Worm (Caenorhabditis elegans) whole organism, L1 larva: ENCODE data around the gene B0035.21.

Source experiments
- C04F5.9 ChIP-seq: sonication (generic microtip); optimal IDR thresholded peaks from 2 replicates; lab custom pipeline; 2016; ENCODE audit warnings: missing genetic modification characterization, missing compliant biosample characterization
- C34B4.2 ChIP-seq: sonication (generic microtip); optimal IDR thresholded peaks from 2 replicates; lab custom pipeline; 2017; ENCODE audit warnings: mild to moderate bottlenecking, missing genetic modification characterization, missing compliant biosample characterization
- F16B12.6 ChIP-seq: fragments of 150-350 bp; optimal IDR thresholded peaks from 2 replicates; lab custom pipeline; 2014; ENCODE audit warnings: missing biosample characterization, missing genetic modification characterization
- Y116A8C.19 ChIP-seq: sonication (generic microtip); optimal IDR thresholded peaks from 2 replicates; lab custom pipeline; 2016; ENCODE audit warnings: missing compliant biosample characterization, missing genetic modification characterization, borderline replicate concordance
- aha-1 ChIP-seq: fragments of 150-350 bp; optimal IDR thresholded peaks from 2 replicates; lab custom pipeline; 2014; ENCODE audit warnings: missing biosample characterization, missing genetic modification characterization
- alr-1 ChIP-seq: fragments of 200-800 bp; sonication (Bioruptor generic); optimal IDR thresholded peaks from 2 replicates; lab custom pipeline; 2018; ENCODE audit warnings: borderline replicate concordance, mild to moderate bottlenecking, missing genetic modification characterization, missing compliant biosample characterization
- ceh-88 ChIP-seq: fragments of 200-800 bp; sonication (Bioruptor generic); IDR thresholded peaks from 2 replicates; pipeline ENCODE4 v1.3.6; 2022; ENCODE audit warnings: missing genetic modification characterization, missing compliant biosample characterization
- ceh-90 ChIP-seq: sonication (generic microtip); optimal IDR thresholded peaks from 2 replicates; lab custom pipeline; 2016; ENCODE audit warnings: missing genetic modification characterization, missing compliant biosample characterization
- ces-1 ChIP-seq: fragments of 150-350 bp; optimal IDR thresholded peaks from 2 replicates; lab custom pipeline; 2014; ENCODE audit warnings: missing biosample characterization, missing genetic modification reagents, missing genetic modification characterization
- dsc-1 ChIP-seq: sonication (generic microtip); optimal IDR thresholded peaks from 2 replicates; lab custom pipeline; 2016; ENCODE audit warnings: mild to moderate bottlenecking, missing genetic modification characterization, missing compliant biosample characterization
- efl-1 ChIP-seq, 4 experiments: fragments of 150-350 bp; optimal IDR thresholded peaks in 3 of 4; peaks in 1 of 4; 1 replicate in 1 of 4; 2 replicates in 3 of 4; lab custom pipeline; 2014; ENCODE audit warnings: missing biosample characterization in 2 of 4, missing genetic modification characterization in 2 of 4, missing genetic modification reagents in 2 of 4
- egl-13 ChIP-seq: sonication (generic microtip); optimal IDR thresholded peaks from 2 replicates; lab custom pipeline; 2016; ENCODE audit warnings: missing genotype, missing genetic modification reagents, missing genetic modification characterization, missing compliant biosample characterization
- egl-27 ChIP-seq, 2 experiments: fragments of 150-350 bp in 1 of 2; sonication (generic microtip); optimal IDR thresholded peaks; 3 replicates each; lab custom pipeline; 2017 to 2018; ENCODE audit warnings: missing biosample characterization in 2 of 2, missing genetic modification characterization in 2 of 2, missing genetic modification reagents in 2 of 2
- elt-2 ChIP-seq: sonication (generic microtip); optimal IDR thresholded peaks from 2 replicates; lab custom pipeline; 2016; ENCODE audit warnings: missing genetic modification characterization, mild to moderate bottlenecking, inconsistent platforms, missing compliant biosample characterization, missing genetic modification reagents
- elt-3 ChIP-seq, 6 experiments: fragments of 150-350 bp in 1 of 6; sonication (generic microtip); optimal IDR thresholded peaks; 2 replicates each; lab custom pipeline; 2017 to 2018; ENCODE audit warnings: missing biosample characterization in 6 of 6, missing genetic modification characterization in 6 of 6, inconsistent platforms in 1 of 6
- fkh-10 ChIP-seq: sonication (generic microtip); optimal IDR thresholded peaks from 2 replicates; lab custom pipeline; 2017; ENCODE audit warnings: missing biosample characterization, missing genetic modification reagents, missing genetic modification characterization
- fkh-4 ChIP-seq: sonication (generic microtip); optimal IDR thresholded peaks from 2 replicates; lab custom pipeline; 2016; ENCODE audit warnings: missing compliant biosample characterization, missing genetic modification characterization, borderline replicate concordance
- fkh-8 ChIP-seq: sonication (generic microtip); optimal IDR thresholded peaks from 2 replicates; lab custom pipeline; 2016; ENCODE audit warnings: mild to moderate bottlenecking, missing genetic modification characterization, missing compliant biosample characterization
- hlh-4 ChIP-seq: sonication (generic microtip); optimal IDR thresholded peaks from 2 replicates; lab custom pipeline; 2016; ENCODE audit warnings: mild to moderate bottlenecking, missing genetic modification characterization, missing compliant biosample characterization
- irx-1 ChIP-seq: sonication (generic microtip); optimal IDR thresholded peaks from 2 replicates; lab custom pipeline; 2016; ENCODE audit warnings: missing genetic modification characterization, missing compliant biosample characterization
- isw-1 ChIP-seq: fragments of 200-800 bp; sonication (Bioruptor generic); IDR thresholded peaks from 2 replicates; pipeline ENCODE4 v1.3.6; 2022; ENCODE audit warnings: missing genetic modification characterization, missing compliant biosample characterization
- jun-1 ChIP-seq: fragments of 150-350 bp; optimal IDR thresholded peaks from 2 replicates; lab custom pipeline; 2014; ENCODE audit warnings: missing biosample characterization, missing genetic modification reagents, missing genetic modification characterization
- lin-15B ChIP-seq: fragments of 150-350 bp; sonication (generic microtip); optimal IDR thresholded peaks from 3 replicates; lab custom pipeline; 2014; ENCODE audit warnings: missing biosample characterization, missing genetic modification characterization
- lir-3 ChIP-seq: sonication (generic microtip); optimal IDR thresholded peaks from 2 replicates; lab custom pipeline; 2016; ENCODE audit warnings: mild to moderate bottlenecking, missing genetic modification characterization, moderate library complexity, missing compliant biosample characterization; ENCODE audit not compliant: poor library complexity
- mef-2 ChIP-seq: fragments of 150-350 bp; optimal IDR thresholded peaks from 2 replicates; lab custom pipeline; 2014; ENCODE audit warnings: missing biosample characterization, missing genetic modification characterization
- nhr-11 ChIP-seq: fragments of 150-350 bp; optimal IDR thresholded peaks from 2 replicates; lab custom pipeline; 2014; ENCODE audit warnings: missing biosample characterization, missing genetic modification characterization
- nhr-237 ChIP-seq: fragments of 150-350 bp; optimal IDR thresholded peaks from 2 replicates; lab custom pipeline; 2014; ENCODE audit warnings: missing biosample characterization, missing genetic modification characterization
- nhr-28 ChIP-seq: fragments of 150-350 bp; optimal IDR thresholded peaks from 2 replicates; lab custom pipeline; 2014; ENCODE audit warnings: missing biosample characterization, missing genetic modification characterization
- nhr-47 ChIP-seq: sonication (generic microtip); optimal IDR thresholded peaks from 2 replicates; lab custom pipeline; 2016; ENCODE audit warnings: mild to moderate bottlenecking, missing genetic modification characterization, moderate library complexity, missing compliant biosample characterization
- nhr-76 ChIP-seq: sonication (generic microtip); optimal IDR thresholded peaks from 2 replicates; lab custom pipeline; 2017; ENCODE audit warnings: missing biosample characterization, missing genetic modification characterization
- nhr-77 ChIP-seq: fragments of 150-350 bp; optimal IDR thresholded peaks from 2 replicates; lab custom pipeline; 2014; ENCODE audit warnings: missing biosample characterization, missing genetic modification characterization
- nhr-85 ChIP-seq: sonication (generic microtip); peaks from one replicate; lab custom pipeline; 2016; ENCODE audit warnings: missing genetic modification characterization, inconsistent platforms, missing compliant biosample characterization
- snu-23 ChIP-seq: sonication (generic microtip); optimal IDR thresholded peaks from 2 replicates; lab custom pipeline; 2016; ENCODE audit warnings: missing genetic modification characterization, missing compliant biosample characterization
- sox-4 ChIP-seq: sonication (generic microtip); optimal IDR thresholded peaks from 2 replicates; lab custom pipeline; 2016; ENCODE audit warnings: missing genetic modification characterization, missing compliant biosample characterization
- sptf-1 ChIP-seq: fragments of 150-350 bp; optimal IDR thresholded peaks from 2 replicates; lab custom pipeline; 2014; ENCODE audit warnings: missing biosample characterization, missing genetic modification characterization
- tbx-2 ChIP-seq: sonication (generic microtip); optimal IDR thresholded peaks from 2 replicates; lab custom pipeline; 2016; ENCODE audit warnings: missing genetic modification characterization, missing compliant biosample characterization
- unc-30 ChIP-seq: sonication (generic microtip); optimal IDR thresholded peaks from 2 replicates; lab custom pipeline; 2017; ENCODE audit warnings: missing biosample characterization, missing genetic modification characterization
- unc-86 ChIP-seq: sonication (generic microtip); optimal IDR thresholded peaks from 2 replicates; lab custom pipeline; 2016; ENCODE audit warnings: missing genetic modification characterization, missing compliant biosample characterization
- unc-98 ChIP-seq: fragments of 200-800 bp; sonication (Bioruptor generic); IDR thresholded peaks from 2 replicates; pipeline ENCODE4 v1.3.6; 2022; ENCODE audit warnings: missing genetic modification characterization, missing compliant biosample characterization
- xbp-1 ChIP-seq: sonication (generic microtip); optimal IDR thresholded peaks from 2 replicates; lab custom pipeline; 2016; ENCODE audit warnings: missing genetic modification characterization, missing compliant biosample characterization

Gene B0035.21

ce11 chrIV:11284102-11284531 lies 42.9 kb upstream of the B0035.21 start (continued):
- TF ChIP-seq egl-27 (tag; optimal IDR thresholded peaks at IDR 0.05; lab: Kevin White, UChicago) = no peak
- TF ChIP-seq ceh-88 (GFP tag; lab: Robert Waterston, UW) = no peak
- TF ChIP-seq unc-30 (tag; lab: Kevin White, UChicago) = no peak
- no peak for TF ChIP-seq hlh-4 (tag; lab: Kevin White, UChicago)
- TF ChIP-seq Y116A8C.19 = no peak
- peak; percentile 76 for TF ChIP-seq nhr-77 (tag; lab: Kevin White, UChicago)
- TF ChIP-seq snu-23 (GFP tag; lab: Kevin White, UChicago) = no peak
- no peak for TF ChIP-seq dsc-1 (tag; lab: Kevin White, UChicago)
- no peak for TF ChIP-seq nhr-11
- TF ChIP-seq elt-3 (tag; optimal IDR thresholded peaks at IDR 0.05; lab: Kevin White, UChicago) = no peak
- TF ChIP-seq fkh-4 (tag; lab: Kevin White, UChicago) = no peak
- no peak for TF ChIP-seq aha-1 (tag; lab: Kevin White, UChicago)
- TF ChIP-seq sox-4 (tag; lab: Kevin White, UChicago) = no peak
- peak; percentile 46 for TF ChIP-seq jun-1 (tag; lab: Kevin White, UChicago)
- no peak for TF ChIP-seq nhr-85
- no peak for TF ChIP-seq nhr-47 (tag; lab: Kevin White, UChicago)
- TF ChIP-seq nhr-237 = no peak
- no peak for TF ChIP-seq C04F5.9 (tag; lab: Kevin White, UChicago)
- no peak for TF ChIP-seq lin-15B (tag; lab: Kevin White, UChicago)
- TF ChIP-seq xbp-1 (tag; lab: Kevin White, UChicago) = no peak
- TF ChIP-seq ces-1 = no peak
- TF ChIP-seq egl-13 = no peak
- TF ChIP-seq alr-1 (tag; lab: Kevin White, UChicago) = no peak
- TF ChIP-seq F16B12.6 (tag; lab: Kevin White, UChicago) = no peak
- no peak for TF ChIP-seq unc-98 (GFP tag; lab: Robert Waterston, UW)
- peak; percentile 63 for TF ChIP-seq tbx-2 (tag; lab: Kevin White, UChicago)
- TF ChIP-seq unc-86 (tag; lab: Kevin White, UChicago) = no peak
- no peak for TF ChIP-seq fkh-8 (tag; lab: Kevin White, UChicago)
- no peak for TF ChIP-seq C34B4.2 (tag; lab: Kevin White, UChicago)
- TF ChIP-seq sptf-1 (tag; lab: Kevin White, UChicago) = no peak
- no peak for TF ChIP-seq ceh-90 (tag; lab: Kevin White, UChicago)
- no peak for TF ChIP-seq irx-1 (tag; lab: Kevin White, UChicago)
- no peak for TF ChIP-seq lir-3 (tag; lab: Kevin White, UChicago)
- no peak for TF ChIP-seq nhr-76 (tag; lab: Kevin White, UChicago)
- peak; percentile 85 for TF ChIP-seq elt-2 (tag; lab: Kevin White, UChicago)
- no peak for TF ChIP-seq nhr-28 (tag; lab: Kevin White, UChicago)
- no peak for TF ChIP-seq fkh-10 (GFP tag; lab: Kevin White, UChicago)
- no peak for TF ChIP-seq mef-2 (tag; lab: Kevin White, UChicago)
- TF ChIP-seq, all 84 proteins: peak for 13

DNA sequence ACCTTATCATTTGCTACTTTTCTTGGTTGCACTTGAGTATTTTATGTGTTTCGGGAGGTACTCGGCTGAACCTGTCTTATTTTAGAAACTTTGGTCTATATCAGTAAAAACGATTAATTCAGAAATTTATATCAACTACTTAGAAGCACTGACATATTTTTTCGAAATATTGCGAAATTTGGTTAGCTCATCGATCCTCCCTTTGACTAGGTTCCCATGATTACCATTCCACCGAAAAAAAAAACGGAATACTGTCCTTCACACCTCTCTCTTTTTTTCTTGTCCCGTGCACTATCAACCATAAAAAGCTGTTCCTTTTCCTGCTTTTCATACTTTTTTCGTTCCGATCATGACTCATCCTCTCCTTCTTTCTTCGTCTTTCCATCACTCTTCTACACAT lies 41.8 kb upstream of the B0035.21 start:
- no peak for TF ChIP-seq C34B4.2 (tag; lab: Kevin White, UChicago)
- no peak for TF ChIP-seq dsc-1 (tag; lab: Kevin White, UChicago)

- TF ChIP-seq isw-1 (GFP tag; lab: Robert Waterston, UW) (no peak), elt-2 (tag; lab: Kevin White, UChicago) (peak; percentile 3), efl-1 (optimal IDR thresholded peaks at IDR 0.05; lab: Kevin White, UChicago) (no peak), efl-1 (GFP tag; optimal IDR thresholded peaks at IDR 0.05 in 1 of 2; lab: Kevin White, UChicago) (peak in 1 of 2 experiments; percentile 55)
These were observed 40.9 kb upstream of the B0035.21 start for ce11 chrIV:11286112-11286511.
